Fruit fly (Drosophila melanogaster): ENCODE results near the gene CG43321.

The CG43321 gene

DNA sequence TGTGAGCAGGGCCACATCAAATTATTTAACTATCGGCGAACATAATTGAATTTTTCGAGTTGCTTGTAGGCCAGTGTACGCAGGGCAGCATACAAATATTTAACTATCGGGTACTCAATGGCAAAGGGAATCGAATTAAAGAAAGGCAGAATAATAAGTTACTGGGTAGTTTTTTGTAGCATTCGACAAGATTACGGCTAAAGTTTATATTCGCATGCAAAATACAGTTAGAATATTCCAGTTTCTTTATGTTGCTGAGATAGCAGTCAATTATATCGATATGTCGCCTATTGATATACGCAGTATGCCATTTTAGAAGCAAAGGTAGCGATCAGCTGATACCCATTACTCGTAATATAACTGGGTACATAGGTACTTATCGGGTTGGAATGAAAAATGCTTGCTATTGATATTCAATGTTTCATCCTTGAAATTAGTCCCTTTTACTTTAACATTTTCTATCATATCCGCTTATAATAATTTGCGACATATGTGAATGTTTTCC, 44.0 kb upstream of the CG43321 start (continued):
- TF ChIP-seq CG3919 (GFP tag; optimal IDR thresholded peaks at IDR 0.05) (peak; percentile 73), achi (GFP tag; optimal IDR thresholded peaks at IDR 0.05) (no peak), Hr4 (GFP tag; optimal IDR thresholded peaks at IDR 0.05) (no peak), lz (GFP tag; optimal IDR thresholded peaks at IDR 0.05) (peak; percentile 63), CG1621 (tag; optimal IDR thresholded peaks at IDR 0.05) (peak; percentile 30)

DNA sequence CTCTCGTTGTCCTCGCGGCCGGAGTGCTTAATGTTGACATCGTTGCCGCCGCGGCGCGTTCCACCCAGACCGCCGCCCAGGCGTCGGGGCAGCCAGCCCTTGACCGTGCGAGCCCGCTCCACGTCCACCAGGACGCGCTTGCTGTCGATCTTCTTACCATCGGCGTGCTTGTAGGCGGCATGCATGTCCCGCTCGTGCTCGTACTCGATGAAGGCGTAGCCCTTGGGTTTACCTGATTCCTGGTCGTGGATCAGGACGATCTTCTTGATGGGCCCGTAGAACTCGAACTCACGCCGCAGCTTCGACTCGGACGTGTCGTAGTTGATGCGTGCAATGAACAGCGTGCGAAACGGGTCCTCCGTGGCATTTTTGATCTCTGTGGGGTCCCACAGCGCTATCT, 41.2 kb upstream of the CG43321 start:
- TF ChIP-seq OdsH (GFP tag; optimal IDR thresholded peaks at IDR 0.05) (no peak), cyc (GFP tag; optimal IDR thresholded peaks at IDR 0.05) (no peak), Sox102F (GFP tag; optimal IDR thresholded peaks at IDR 0.05) (no peak), CG10669 (GFP tag; optimal IDR thresholded peaks at IDR 0.05) (no peak), esn (GFP tag; optimal IDR thresholded peaks at IDR 0.05) (no peak), CG11902 (GFP tag; optimal IDR thresholded peaks at IDR 0.05) (no peak), eg (GFP tag; IDR thresholded peaks at IDR 0.05) (no peak), CG10631 (GFP tag; optimal IDR thresholded peaks at IDR 0.05) (no peak)

DNA sequence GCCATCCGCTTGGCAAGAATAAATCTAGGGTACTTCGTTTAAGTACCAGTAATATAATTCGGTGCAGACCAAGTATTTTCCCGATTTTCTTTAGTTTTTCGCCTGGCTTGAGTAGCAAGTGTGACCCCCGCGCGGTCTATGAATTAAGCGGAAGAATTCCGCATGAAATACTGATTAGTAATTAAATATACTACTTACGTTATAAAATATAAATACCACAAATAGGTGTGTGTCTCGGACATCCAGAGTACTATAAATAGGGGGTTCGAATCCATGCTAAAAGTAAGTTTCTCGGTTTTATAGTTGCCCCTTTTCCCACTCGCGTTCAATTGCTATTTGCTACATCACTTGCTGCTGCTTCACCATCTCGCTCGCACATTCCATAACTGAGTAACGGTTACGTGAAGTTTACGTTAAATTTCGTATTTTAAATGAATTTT, 40.4 kb upstream of the CG43321 start, which contains the start of gene snRNP-U1-70K:
snRNP-U1-70K (minus strand) TSS at position 141 of the 440 bp plus-strand sequence.
- TF ChIP-seq Eip78C (GFP tag) (no peak), CG6808 (GFP tag; optimal IDR thresholded peaks at IDR 0.05) (no peak), Smox (GFP tag; optimal IDR thresholded peaks at IDR 0.05) (no peak), spab (GFP tag; optimal IDR thresholded peaks at IDR 0.05) (no peak), eg (GFP tag; IDR thresholded peaks at IDR 0.05) (no peak), Eip93F (GFP tag; optimal IDR thresholded peaks at IDR 0.05) (no peak), CG1621 (tag; optimal IDR thresholded peaks at IDR 0.05) (no peak), CG6792 (GFP tag; optimal IDR thresholded peaks at IDR 0.05) (no peak), CG6276 (GFP tag; optimal IDR thresholded peaks at IDR 0.05) (no peak)

DNA sequence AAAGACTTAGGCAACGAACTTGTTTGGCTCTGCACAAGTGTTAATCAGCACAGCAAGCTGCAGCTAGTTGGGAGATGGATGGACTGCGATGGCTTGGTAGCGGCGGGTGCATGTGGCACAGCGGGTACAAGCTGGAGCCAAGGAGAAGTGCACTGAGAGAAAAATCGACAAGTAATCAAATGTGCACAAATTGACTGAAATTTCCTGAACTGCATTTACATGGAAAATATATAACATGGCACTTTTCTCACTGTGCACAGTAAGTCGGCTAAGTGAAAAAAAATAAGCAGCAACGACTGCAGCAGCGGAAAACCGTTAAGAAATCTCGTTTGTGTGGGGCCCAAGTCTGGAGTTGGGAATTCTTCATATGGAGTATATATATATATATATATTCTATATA, 21.0 kb upstream of the CG43321 start:
- peak; percentile 64 for TF ChIP-seq dsx (GFP tag; optimal IDR thresholded peaks at IDR 0.05; ENCODE audit: poor library complexity, severe bottlenecking)
- peak; percentile 88 for TF ChIP-seq CG6163 (GFP tag; IDR thresholded peaks at IDR 0.05)
- TF ChIP-seq Blimp-1 (GFP tag; optimal IDR thresholded peaks at IDR 0.05) = no peak
- TF ChIP-seq CG3919 (GFP tag; optimal IDR thresholded peaks at IDR 0.05) = peak; percentile 79
- TF ChIP-seq Sox102F (GFP tag; optimal IDR thresholded peaks at IDR 0.05) = no peak
- peak; percentile 37; the same call in 1 of the 2 replicates for TF ChIP-seq CG11294 (GFP tag; IDR thresholded peaks at IDR 0.05)
- TF ChIP-seq net (GFP tag; optimal IDR thresholded peaks at IDR 0.05) = peak; percentile 77
- peak; percentile 75 for TF ChIP-seq CG8119 (GFP tag; IDR thresholded peaks at IDR 0.05)
- peak; percentile 55 for TF ChIP-seq svp (GFP tag)
- TF ChIP-seq Hr4 (GFP tag; optimal IDR thresholded peaks at IDR 0.05) = peak; percentile 76
- no peak for TF ChIP-seq Met (GFP tag; optimal IDR thresholded peaks at IDR 0.05)
- TF ChIP-seq vri (GFP tag; optimal IDR thresholded peaks at IDR 0.05) = no peak
- peak; percentile 33 for TF ChIP-seq CG8319 (GFP tag; optimal IDR thresholded peaks at IDR 0.05)
- no peak for TF ChIP-seq CG6854 (GFP tag; optimal IDR thresholded peaks at IDR 0.05)
- TF ChIP-seq CG3032 (tag; optimal IDR thresholded peaks at IDR 0.05) = peak; percentile 65
- no peak for TF ChIP-seq fd85E (GFP tag; optimal IDR thresholded peaks at IDR 0.05)
- TF ChIP-seq CG6792 (GFP tag; optimal IDR thresholded peaks at IDR 0.05) = peak; percentile 66
- TF ChIP-seq CG6276 (GFP tag; optimal IDR thresholded peaks at IDR 0.05) = peak; percentile 67
- peak; percentile 66 for TF ChIP-seq OdsH (GFP tag; optimal IDR thresholded peaks at IDR 0.05)
- TF ChIP-seq CG32006 (GFP tag; optimal IDR thresholded peaks at IDR 0.05) = peak; percentile 76
- peak; percentile 12 for TF ChIP-seq Smox (GFP tag; optimal IDR thresholded peaks at IDR 0.05)
- peak; percentile 20 for TF ChIP-seq Sox15 (GFP tag; optimal IDR thresholded peaks at IDR 0.05)
- TF ChIP-seq spab (GFP tag; optimal IDR thresholded peaks at IDR 0.05) = peak; percentile 57
- TF ChIP-seq topi (GFP tag; optimal IDR thresholded peaks at IDR 0.05) = peak; percentile 54
- peak; percentile 33 for TF ChIP-seq CG8632 (GFP tag; optimal IDR thresholded peaks at IDR 0.05)
- TF ChIP-seq Eip78C (GFP tag) = peak; percentile 91
- TF ChIP-seq cyc (GFP tag; optimal IDR thresholded peaks at IDR 0.05) = peak; percentile 27
- no peak for TF ChIP-seq Ets21C (GFP tag; optimal IDR thresholded peaks at IDR 0.05)
- TF ChIP-seq CG15336 (GFP tag; IDR thresholded peaks at IDR 0.05) = peak; percentile 78
- peak; percentile 67 for TF ChIP-seq Sox14 (GFP tag; optimal IDR thresholded peaks at IDR 0.05)
- peak; percentile 53 to 55 for TF ChIP-seq salr (GFP tag; optimal IDR thresholded peaks at IDR 0.05)
- TF ChIP-seq ss (GFP tag; optimal IDR thresholded peaks at IDR 0.05) = peak; percentile 61 to 75
- TF ChIP-seq CG9139 (GFP tag; optimal IDR thresholded peaks at IDR 0.05) = peak; percentile 45
- TF ChIP-seq pdm3 (GFP tag; optimal IDR thresholded peaks at IDR 0.05) = peak; percentile 65
